Worm (Caenorhabditis elegans): Measurements from ENCODE around the gene F21C10.1.

The F21C10.1 gene

DNA sequence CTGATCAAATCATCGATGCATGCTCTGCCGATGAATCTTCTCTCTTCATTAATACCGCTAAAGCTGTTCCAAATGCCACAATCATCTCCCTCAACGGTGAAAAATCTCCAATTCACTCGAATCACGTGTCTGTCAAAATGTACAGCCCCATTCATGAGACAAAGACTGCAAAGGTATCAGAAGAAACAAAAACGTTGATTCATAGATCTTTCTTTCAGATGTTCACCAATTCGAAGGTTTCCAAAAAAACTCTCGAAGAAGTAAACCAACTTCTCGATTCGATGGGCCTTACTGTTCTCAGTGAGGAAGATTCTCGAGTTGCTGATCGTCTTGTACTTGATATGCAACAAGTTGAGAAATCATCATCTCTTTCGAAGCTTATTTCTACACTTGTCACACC lies 35.5 kb upstream of the F21C10.1 start:
- TF ChIP-seq zip-8 (tag; optimal IDR thresholded peaks at IDR 0.05) (no peak), mab-5 (tag; optimal IDR thresholded peaks at IDR 0.05) (no peak), ces-1 (GFP tag; optimal IDR thresholded peaks at IDR 0.05) (no peak), snpc-4 (tag; optimal IDR thresholded peaks at IDR 0.05) (no peak), nhr-76 (tag; optimal IDR thresholded peaks at IDR 0.05) (no peak), nhr-237 (tag; optimal IDR thresholded peaks at IDR 0.05) (no peak), ceh-39 (tag; optimal IDR thresholded peaks at IDR 0.05) (no peak), cnd-1 (tag; optimal IDR thresholded peaks at IDR 0.05) (no peak)

ce11 chrV:9097213-9097612 lies 34.9 kb upstream of the F21C10.1 start:
- TF ChIP-seq lsy-2 (tag; optimal IDR thresholded peaks at IDR 0.05) (no peak), mep-1 (tag; optimal IDR thresholded peaks at IDR 0.05) (no peak), ces-1 (GFP tag; optimal IDR thresholded peaks at IDR 0.05) (no peak), unc-62 (GFP tag; optimal IDR thresholded peaks at IDR 0.05) (no peak), unc-120 (tag; optimal IDR thresholded peaks at IDR 0.05; ENCODE audit: poor library complexity, severe bottlenecking) (no peak), ceh-83 (GFP tag; optimal IDR thresholded peaks at IDR 0.05) (no peak), blmp-1 (tag; optimal IDR thresholded peaks at IDR 0.05) (no peak), nhr-76 (tag; optimal IDR thresholded peaks at IDR 0.05) (no peak), ham-2 (GFP tag; optimal IDR thresholded peaks at IDR 0.05) (no peak), nhr-28 (tag; optimal IDR thresholded peaks at IDR 0.05) (no peak), nhr-2 (tag; optimal IDR thresholded peaks at IDR 0.05) (no peak), zip-8 (tag; optimal IDR thresholded peaks at IDR 0.05) (no peak)

DNA sequence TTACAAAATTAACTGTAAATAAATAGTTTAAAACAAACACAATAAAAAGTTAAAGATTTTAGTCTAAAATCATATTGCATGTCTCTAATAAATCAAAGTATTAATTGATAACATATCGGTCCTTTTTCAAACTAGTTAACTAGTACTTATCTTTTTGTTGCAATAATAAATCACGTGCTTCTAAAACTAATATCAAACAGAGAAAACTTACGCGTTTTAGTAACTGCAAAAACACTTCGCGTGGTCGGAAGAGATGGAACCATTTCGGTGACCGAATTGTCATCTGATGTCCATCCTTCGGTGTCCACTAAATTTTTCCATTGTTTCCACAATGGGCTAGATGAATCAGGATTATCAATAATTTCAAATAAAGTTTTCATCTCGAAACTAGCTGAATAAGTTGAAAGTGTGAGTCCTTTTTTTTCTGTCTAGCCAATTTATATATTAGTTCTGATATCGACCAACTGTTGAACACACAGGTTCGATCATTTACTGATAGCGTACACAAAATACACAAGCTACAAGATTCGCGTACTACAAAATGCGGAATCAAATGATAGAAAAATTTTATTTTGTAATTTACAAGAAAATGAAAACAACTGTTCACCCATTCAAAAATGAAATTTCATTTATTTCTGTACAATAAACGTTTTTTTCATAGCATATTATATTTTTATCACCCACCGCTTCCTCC lies 33.7 kb upstream of the F21C10.1 start, which contains the start of gene F21C10.9:
TSS of gene F21C10.9 (minus strand) at position 417 of the 694 bp plus-strand sequence.
- TF ChIP-seq pha-4 (tag; optimal IDR thresholded peaks at IDR 0.05) (no peak), tbx-8 (GFP tag; optimal IDR thresholded peaks at IDR 0.05) (no peak), lsy-2 (tag; optimal IDR thresholded peaks at IDR 0.05) (no peak), drap-1 (GFP tag; optimal IDR thresholded peaks at IDR 0.05) (no peak), ceh-39 (tag; optimal IDR thresholded peaks at IDR 0.05) (no peak), ceh-43 (GFP tag; optimal IDR thresholded peaks at IDR 0.05) (no peak), nhr-76 (tag; optimal IDR thresholded peaks at IDR 0.05) (no peak), cnd-1 (tag; optimal IDR thresholded peaks at IDR 0.05) (no peak), flh-1 (GFP tag; optimal IDR thresholded peaks at IDR 0.05) (no peak), zip-8 (tag; optimal IDR thresholded peaks at IDR 0.05) (no peak), bed-3 (GFP tag; optimal IDR thresholded peaks at IDR 0.05) (no peak), hlh-1 (tag; optimal IDR thresholded peaks at IDR 0.05) (no peak), unc-120 (tag; optimal IDR thresholded peaks at IDR 0.05; ENCODE audit: poor library complexity, severe bottlenecking) (no peak), blmp-1 (tag; optimal IDR thresholded peaks at IDR 0.05) (no peak), lin-13 (tag; optimal IDR thresholded peaks at IDR 0.05) (no peak), mep-1 (tag; optimal IDR thresholded peaks at IDR 0.05) (no peak)

DNA sequence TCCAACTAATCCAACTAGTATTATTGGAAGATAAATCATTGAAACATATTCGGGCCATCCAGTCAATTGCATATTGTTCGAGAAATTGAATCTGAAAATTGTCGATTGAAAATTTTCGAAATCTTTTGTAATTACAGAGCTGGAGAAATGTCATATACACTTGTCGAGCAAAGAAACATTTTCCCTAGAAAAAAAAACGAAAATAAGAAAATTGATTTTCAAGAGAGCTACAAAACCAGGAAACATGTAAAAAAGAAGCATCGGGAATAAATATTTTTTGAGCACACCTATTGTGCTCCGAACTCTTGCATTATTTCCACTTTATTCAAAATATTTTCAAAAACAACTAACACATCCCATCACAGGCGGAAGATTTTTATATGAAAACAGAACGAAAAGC lies 31.1 kb upstream of the F21C10.1 start, which contains the start of gene frpr-6:
TSS of gene frpr-6 (minus strand) at position 101 of the 400 bp plus-strand sequence.
- TF ChIP-seq lin-13 (tag; optimal IDR thresholded peaks at IDR 0.05) (no peak), hlh-1 (tag; optimal IDR thresholded peaks at IDR 0.05) (no peak), snpc-4 (tag; optimal IDR thresholded peaks at IDR 0.05) (no peak), nhr-76 (tag; optimal IDR thresholded peaks at IDR 0.05) (no peak), blmp-1 (tag; optimal IDR thresholded peaks at IDR 0.05) (no peak), ham-2 (GFP tag; optimal IDR thresholded peaks at IDR 0.05) (no peak), lin-32 (GFP tag; optimal IDR thresholded peaks at IDR 0.05) (no peak), ceh-83 (GFP tag; optimal IDR thresholded peaks at IDR 0.05) (no peak), mab-5 (tag; optimal IDR thresholded peaks at IDR 0.05) (no peak), nhr-237 (tag; optimal IDR thresholded peaks at IDR 0.05) (no peak), mls-2 (tag; optimal IDR thresholded peaks at IDR 0.05) (no peak), lsy-2 (tag; optimal IDR thresholded peaks at IDR 0.05) (no peak), elt-3 (tag; optimal IDR thresholded peaks at IDR 0.05) (no peak), cnd-1 (tag; optimal IDR thresholded peaks at IDR 0.05) (no peak), tbx-8 (GFP tag; optimal IDR thresholded peaks at IDR 0.05) (no peak), sptf-1 (tag; optimal IDR thresholded peaks at IDR 0.05) (no peak), nhr-12 (tag; optimal IDR thresholded peaks at IDR 0.05) (no peak), unc-62 (GFP tag; optimal IDR thresholded peaks at IDR 0.05) (no peak), nhr-28 (tag; optimal IDR thresholded peaks at IDR 0.05) (no peak)

DNA sequence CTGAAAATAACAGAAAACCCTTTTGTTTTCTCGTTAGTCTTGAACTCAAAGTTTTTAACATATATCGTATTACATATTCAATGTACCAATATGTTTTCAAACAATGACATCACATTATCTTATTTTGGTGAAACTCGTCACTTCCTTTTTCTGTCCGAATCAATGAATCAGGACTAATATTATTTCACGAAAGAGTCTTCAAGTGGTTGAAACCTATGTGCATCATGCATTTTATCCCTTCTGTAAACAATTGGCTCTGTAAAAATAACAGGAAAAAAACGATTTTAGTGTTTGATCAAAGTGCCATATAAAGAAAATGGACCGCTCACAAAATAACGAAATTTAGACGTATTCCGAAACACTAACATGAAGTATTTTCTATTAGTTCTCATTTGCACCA lies 23.9 kb upstream of the F21C10.1 start, which contains the start of gene F21C10.18:
TSS of gene F21C10.18 (plus strand) at position 301 of the 400 bp plus-strand sequence.
- TF ChIP-seq sem-2 (GFP tag; optimal IDR thresholded peaks at IDR 0.05) (no peak), unc-120 (tag; optimal IDR thresholded peaks at IDR 0.05; ENCODE audit: poor library complexity, severe bottlenecking) (no peak), nhr-237 (tag; optimal IDR thresholded peaks at IDR 0.05) (no peak), ztf-11 (tag; optimal IDR thresholded peaks at IDR 0.05) (no peak), lsy-2 (tag; optimal IDR thresholded peaks at IDR 0.05) (no peak), tbx-8 (GFP tag; optimal IDR thresholded peaks at IDR 0.05) (no peak), unc-62 (GFP tag; optimal IDR thresholded peaks at IDR 0.05) (no peak), ceh-83 (GFP tag; optimal IDR thresholded peaks at IDR 0.05) (no peak), nhr-28 (tag; optimal IDR thresholded peaks at IDR 0.05) (no peak), mep-1 (tag; optimal IDR thresholded peaks at IDR 0.05) (no peak), hlh-1 (tag; optimal IDR thresholded peaks at IDR 0.05) (no peak), lin-32 (GFP tag; optimal IDR thresholded peaks at IDR 0.05) (no peak), mls-2 (tag; optimal IDR thresholded peaks at IDR 0.05) (no peak)
